Worm (Caenorhabditis elegans): ENCODE results near the gene nhr-134.

DNA sequence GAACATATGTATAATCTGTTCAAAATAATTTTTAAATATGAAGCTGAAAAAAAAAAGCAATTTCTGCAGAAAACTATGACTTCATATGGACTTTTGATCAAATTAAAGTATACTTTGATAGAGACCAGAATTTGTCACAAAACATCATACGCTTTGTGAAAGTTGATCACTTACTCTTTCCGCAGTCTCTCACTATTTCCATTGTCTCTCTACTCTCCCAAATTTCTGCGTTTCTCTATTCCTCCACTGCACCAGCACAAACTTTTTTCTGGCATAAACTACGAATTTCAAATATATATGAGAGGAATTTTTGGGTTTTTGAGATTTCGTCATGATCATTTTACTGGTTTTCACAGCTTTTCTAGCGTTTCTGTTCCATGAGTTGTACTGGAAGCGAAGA lies 4.8 kb downstream of the nhr-134 start, which contains the start of gene cyp-33C4:
- no peak for TF ChIP-seq W03F9.2 (tag; optimal IDR thresholded peaks at IDR 0.05)
- no peak for TF ChIP-seq him-1 (tag; optimal IDR thresholded peaks at IDR 0.05)

Data from whole organism, L4/young adult.